Worm (Caenorhabditis elegans) whole organism, midembryonic: Measurements from ENCODE around the gene unc-129.
A peak's percentile ranks its signal among the peaks of the same experiment; 100 is the strongest.

Source experiments
- T22C8.4 ChIP-seq: fragments of 200-800 bp; sonication (Bioruptor generic); IDR thresholded peaks from 2 replicates; pipeline ENCODE4 v1.3.6; 2022; ENCODE audit warnings: missing genetic modification characterization, missing compliant biosample characterization
- cog-1 ChIP-seq: sonication (generic microtip); optimal IDR thresholded peaks from 2 replicates; lab custom pipeline; 2016; ENCODE audit warnings: missing genetic modification characterization, missing compliant biosample characterization
- flt-1 ChIP-seq: fragments of 200-800 bp; sonication (Bioruptor generic); IDR thresholded peaks from 2 replicates; pipeline ENCODE4 v1.3.6; 2022; ENCODE audit warnings: missing genetic modification characterization, missing compliant biosample characterization
- klf-2 ChIP-seq: fragments of 200-800 bp; sonication (Bioruptor generic); conservative IDR thresholded peaks from 2 replicates; pipeline ENCODE4 v1.3.6; 2022; ENCODE audit warnings: missing genetic modification reagents, missing genetic modification characterization, missing compliant biosample characterization
- med-1 ChIP-seq: sonication (generic microtip); optimal IDR thresholded peaks from 2 replicates; lab custom pipeline; 2017; ENCODE audit warnings: missing genetic modification characterization, mild to moderate bottlenecking, missing compliant biosample characterization, antibody characterized with exemption, missing genetic modification reagents; ENCODE audit not compliant: insufficient read depth
- ref-1 ChIP-seq: fragments of 200-800 bp; sonication (Bioruptor generic); conservative IDR thresholded peaks from 2 replicates; pipeline ENCODE4 v1.3.6; 2022; ENCODE audit warnings: missing genetic modification reagents, missing genetic modification characterization, missing compliant biosample characterization
- tab-1 ChIP-seq: fragments of 200-800 bp; sonication (Bioruptor generic); IDR thresholded peaks from 2 replicates; pipeline ENCODE4 v1.3.6; 2022; ENCODE audit warnings: missing genetic modification characterization, missing compliant biosample characterization
- ztf-23 ChIP-seq: fragments of 200-800 bp; sonication (Bioruptor generic); IDR thresholded peaks from 2 replicates; pipeline ENCODE4 v1.3.6; 2022; ENCODE audit warnings: missing genetic modification reagents, missing genetic modification characterization, missing compliant biosample characterization
- ztf-29 ChIP-seq: fragments of 200-800 bp; sonication (Bioruptor generic); IDR thresholded peaks from 2 replicates; pipeline ENCODE4 v1.3.6; 2022; ENCODE audit warnings: missing genetic modification reagents, missing genetic modification characterization, missing compliant biosample characterization

The unc-129 gene

ce11 chrIV:8986761-8987316 is 18.4 kb downstream of the unc-129 start, which contains the start of gene bre-1:
Gene bre-1 (plus strand): TSS chrIV:8987266.
- TF ChIP-seq ref-1 (GFP tag; lab: Robert Waterston, UW) (no peak), flt-1 (no peak), klf-2 (GFP tag; lab: Robert Waterston, UW) (no peak), tab-1 (GFP tag; lab: Robert Waterston, UW) (no peak), ztf-29 (GFP tag; lab: Robert Waterston, UW) (0 out of 2 replicates have a peak, but pooled peaks have one; percentile 15), T22C8.4 (GFP tag; lab: Robert Waterston, UW) (peak; percentile 44; the same call in 1 of the 2 replicates)

- TF ChIP-seq ztf-29 (GFP tag; lab: Robert Waterston, UW) (no peak), cog-1 (tag; lab: Kevin White, UChicago) (no peak), med-1 (no peak), ztf-23 (GFP tag; lab: Robert Waterston, UW) (no peak), ref-1 (GFP tag; lab: Robert Waterston, UW) (no peak)
Measured at ce11 chrIV:8984566-8984965, 20.6 kb downstream of the unc-129 start, which contains the start of gene nstp-1. Gene nstp-1 (plus strand): TSS chrIV:8984866.

- no peak for TF ChIP-seq ztf-23 (GFP tag; lab: Robert Waterston, UW)
- TF ChIP-seq tab-1 (GFP tag; lab: Robert Waterston, UW) = no peak
- TF ChIP-seq ztf-29 (GFP tag; lab: Robert Waterston, UW) = no peak
- no peak for TF ChIP-seq cog-1 (tag; lab: Kevin White, UChicago)
- TF ChIP-seq ref-1 (GFP tag; lab: Robert Waterston, UW) = no peak
- no peak for TF ChIP-seq T22C8.4 (GFP tag; lab: Robert Waterston, UW)
- TF ChIP-seq med-1 = no peak
- no peak for TF ChIP-seq klf-2 (GFP tag; lab: Robert Waterston, UW)
Measured at ce11 chrIV:8979695-8980094, 25.5 kb downstream of the unc-129 start, which contains the start of gene col-119. Gene col-119 (minus strand): TSS chrIV:8979795.

- TF ChIP-seq flt-1 = no peak
- no peak for TF ChIP-seq T22C8.4 (GFP tag; lab: Robert Waterston, UW)
- TF ChIP-seq cog-1 (tag; lab: Kevin White, UChicago) = no peak
- TF ChIP-seq tab-1 (GFP tag; lab: Robert Waterston, UW) = no peak
- no peak for TF ChIP-seq ztf-23 (GFP tag; lab: Robert Waterston, UW)
- TF ChIP-seq ztf-29 (GFP tag; lab: Robert Waterston, UW) = no peak
- no peak for TF ChIP-seq klf-2 (GFP tag; lab: Robert Waterston, UW)
- TF ChIP-seq ref-1 (GFP tag; lab: Robert Waterston, UW) = no peak
- TF ChIP-seq med-1 = no peak
Measured at ce11 chrIV:8979062-8979612, 26.1 kb downstream of the unc-129 start.

- TF ChIP-seq flt-1 (no peak), ref-1 (GFP tag; lab: Robert Waterston, UW) (no peak), tab-1 (GFP tag; lab: Robert Waterston, UW) (no peak), T22C8.4 (GFP tag; lab: Robert Waterston, UW) (no peak), med-1 (no peak), cog-1 (tag; lab: Kevin White, UChicago) (no peak), ztf-23 (GFP tag; lab: Robert Waterston, UW) (no peak), ztf-29 (GFP tag; lab: Robert Waterston, UW) (no peak), klf-2 (GFP tag; lab: Robert Waterston, UW) (no peak)
Measured at ce11 chrIV:8978047-8978446, 27.2 kb downstream of the unc-129 start.

- TF ChIP-seq klf-2 (GFP tag; lab: Robert Waterston, UW) (no peak), tab-1 (GFP tag; lab: Robert Waterston, UW) (no peak), cog-1 (tag; lab: Kevin White, UChicago) (no peak), ztf-23 (GFP tag; lab: Robert Waterston, UW) (no peak), ztf-29 (GFP tag; lab: Robert Waterston, UW) (no peak), T22C8.4 (GFP tag; lab: Robert Waterston, UW) (no peak), flt-1 (no peak), med-1 (no peak), ref-1 (GFP tag; lab: Robert Waterston, UW) (no peak)
Measured at ce11 chrIV:8975331-8975625, 29.9 kb downstream of the unc-129 start, which contains the start of gene pdzd-8. Gene pdzd-8 (plus strand): TSS chrIV:8975526.

- TF ChIP-seq ztf-23 (GFP tag; lab: Robert Waterston, UW) = no peak
- no peak for TF ChIP-seq ztf-29 (GFP tag; lab: Robert Waterston, UW)
- TF ChIP-seq klf-2 (GFP tag; lab: Robert Waterston, UW) = no peak
- no peak for TF ChIP-seq T22C8.4 (GFP tag; lab: Robert Waterston, UW)
- TF ChIP-seq tab-1 (GFP tag; lab: Robert Waterston, UW) = no peak
- no peak for TF ChIP-seq flt-1
- no peak for TF ChIP-seq med-1
- no peak for TF ChIP-seq ref-1 (GFP tag; lab: Robert Waterston, UW)
- no peak for TF ChIP-seq cog-1 (tag; lab: Kevin White, UChicago)
Measured at ce11 chrIV:8974543-8975330, 30.5 kb downstream of the unc-129 start.

ce11 chrIV:8973249-8973958 is 31.8 kb downstream of the unc-129 start, which contains the start of gene C53B4.3:
Gene C53B4.3 (minus strand): TSS chrIV:8973712.
- TF ChIP-seq flt-1 (peak; percentile 73), ztf-29 (GFP tag; lab: Robert Waterston, UW) (no peak), tab-1 (GFP tag; lab: Robert Waterston, UW) (no peak), ztf-23 (GFP tag; lab: Robert Waterston, UW) (peak; percentile 61; the same call in 1 of the 2 replicates), med-1 (no peak), T22C8.4 (GFP tag; lab: Robert Waterston, UW) (no peak), klf-2 (GFP tag; lab: Robert Waterston, UW) (no peak), ref-1 (GFP tag; lab: Robert Waterston, UW) (0 out of 2 replicates have a peak, but pooled peaks have one; percentile 27), cog-1 (tag; lab: Kevin White, UChicago) (no peak)
